Fruit fly (Drosophila melanogaster) whole organism, embryonic: ENCODE data around the gene slam.

ENCODE experiments used
- BEAF-32 ChIP-seq: fragments of 200-800 bp; sonication (Bioruptor generic); optimal IDR thresholded peaks from 3 replicates; lab custom pipeline; 2017; ENCODE audit warnings: missing biosample characterization, missing genetic modification characterization, mild to moderate bottlenecking, moderate library complexity, missing genetic modification reagents
- CG10431 ChIP-seq: fragments of 200-800 bp; sonication (Bioruptor generic); optimal IDR thresholded peaks from 3 replicates; lab custom pipeline; 2018; ENCODE audit warnings: missing biosample characterization, mild to moderate bottlenecking, missing genetic modification characterization
- CG11085 ChIP-seq: fragments of 200-800 bp; sonication (Bioruptor generic); IDR thresholded peaks from 2 replicates; pipeline ENCODE4 v1.3.6; 2022; ENCODE audit warnings: missing biosample characterization, missing genetic modification characterization
- CG15696 ChIP-seq: fragments of 200-800 bp; sonication (Bioruptor generic); optimal IDR thresholded peaks from 2 replicates; lab custom pipeline; 2019; ENCODE audit warnings: missing biosample characterization, mild to moderate bottlenecking, missing genetic modification characterization, moderate library complexity
- CG1603 ChIP-seq: fragments of 200-800 bp; sonication (Bioruptor generic); optimal IDR thresholded peaks from 2 replicates; lab custom pipeline; 2019; ENCODE audit warnings: missing biosample characterization, mild to moderate bottlenecking, missing genetic modification characterization, moderate library complexity
- CG16779 ChIP-seq: fragments of 200-800 bp; sonication (Bioruptor generic); IDR thresholded peaks from 2 replicates; pipeline ENCODE4 v1.3.6; 2022; ENCODE audit warnings: missing biosample characterization, missing genetic modification characterization
- CG16813 ChIP-seq: fragments of 200-800 bp; sonication (Bioruptor generic); IDR thresholded peaks from 3 replicates; pipeline ENCODE4 v1.3.6; 2022; ENCODE audit warnings: missing biosample characterization, missing genetic modification characterization; ENCODE audit not compliant: partially characterized antibody
- CG16815 ChIP-seq: fragments of 200-800 bp; sonication (Bioruptor generic); optimal IDR thresholded peaks from 3 replicates; lab custom pipeline; 2017; ENCODE audit warnings: missing biosample characterization, mild to moderate bottlenecking, missing genetic modification characterization
- CG17328 ChIP-seq: fragments of 200-800 bp; sonication (Bioruptor generic); IDR thresholded peaks from 2 replicates; pipeline ENCODE4 v1.3.6; 2022; ENCODE audit warnings: missing biosample characterization, missing genetic modification characterization
- CG2120 ChIP-seq: fragments of 200-800 bp; sonication (Bioruptor generic); optimal IDR thresholded peaks from 3 replicates; lab custom pipeline; 2016; ENCODE audit warnings: missing biosample characterization, missing genetic modification characterization
- CG2129 ChIP-seq: fragments of 200-800 bp; sonication (Bioruptor generic); IDR thresholded peaks from 2 replicates; pipeline ENCODE4 v1.3.6; 2022; ENCODE audit warnings: missing biosample characterization, missing genetic modification characterization; ENCODE audit not compliant: partially characterized antibody
- CG2202 ChIP-seq: fragments of 200-800 bp; sonication (Bioruptor generic); optimal IDR thresholded peaks from 2 replicates; lab custom pipeline; 2018; ENCODE audit warnings: missing biosample characterization, mild to moderate bottlenecking, missing genetic modification characterization
- CG31441 ChIP-seq: fragments of 200-800 bp; sonication (Bioruptor generic); IDR thresholded peaks from 2 replicates; pipeline ENCODE4 v1.3.6; 2022; ENCODE audit warnings: missing biosample characterization, missing genetic modification characterization
- CG3163 ChIP-seq: fragments of 200-800 bp; sonication (Bioruptor generic); optimal IDR thresholded peaks from 3 replicates; lab custom pipeline; 2016; ENCODE audit warnings: missing biosample characterization, missing genetic modification characterization
- CG32532 ChIP-seq: fragments of 200-800 bp; sonication (Bioruptor generic); IDR thresholded peaks from 2 replicates; pipeline ENCODE4 v1.3.6; 2022; ENCODE audit warnings: missing biosample characterization, missing genetic modification characterization
- CG3407 ChIP-seq: fragments of 200-800 bp; sonication (Bioruptor generic); optimal IDR thresholded peaks from 2 replicates; lab custom pipeline; 2018; ENCODE audit warnings: missing biosample characterization, mild to moderate bottlenecking, missing genetic modification characterization
- CG4360 ChIP-seq: fragments of 200-800 bp; sonication (Bioruptor generic); IDR thresholded peaks from 2 replicates; pipeline ENCODE4 v1.3.6; 2022; ENCODE audit warnings: missing biosample characterization, missing genetic modification characterization
- CG4404 ChIP-seq: fragments of 200-800 bp; sonication (Bioruptor generic); IDR thresholded peaks from 2 replicates; pipeline ENCODE4 v1.3.6; 2022; ENCODE audit warnings: missing biosample characterization, missing genetic modification characterization
- CG6813 ChIP-seq: fragments of 200-800 bp; sonication (Bioruptor generic); optimal IDR thresholded peaks from 2 replicates; lab custom pipeline; 2017; ENCODE audit warnings: missing biosample characterization, missing genetic modification characterization, mild to moderate bottlenecking, moderate library complexity, missing genetic modification reagents
- Chrac-16 ChIP-seq: fragments of 200-800 bp; sonication (Bioruptor generic); optimal IDR thresholded peaks from 3 replicates; lab custom pipeline; 2016; ENCODE audit warnings: missing biosample characterization, missing genetic modification characterization
- Ets65A ChIP-seq: fragments of 200-800 bp; sonication (Bioruptor generic); peaks from one replicate; lab custom pipeline; 2016; ENCODE audit warnings: missing biosample characterization, missing genetic modification characterization
- HLHmδ ChIP-seq: fragments of 200-800 bp; sonication (Bioruptor generic); optimal IDR thresholded peaks from 2 replicates; lab custom pipeline; 2018; ENCODE audit warnings: missing biosample characterization, mild to moderate bottlenecking, missing genetic modification characterization, moderate library complexity
- Jarid2 ChIP-seq: fragments of 200-800 bp; sonication (Bioruptor generic); optimal IDR thresholded peaks from 3 replicates; lab custom pipeline; 2017; ENCODE audit warnings: mild to moderate bottlenecking, missing biosample characterization, missing genetic modification reagents, missing genetic modification characterization
- MBD-R2 ChIP-seq: fragments of 200-800 bp; sonication (Bioruptor generic); IDR thresholded peaks from 2 replicates; pipeline ENCODE4 v1.3.6; 2022; ENCODE audit warnings: missing biosample characterization, missing genetic modification characterization
- Mrtf ChIP-seq: fragments of 200-800 bp; sonication (Bioruptor generic); IDR thresholded peaks from 3 replicates; pipeline ENCODE4 v1.3.6; 2022; ENCODE audit warnings: missing biosample characterization, missing genetic modification characterization
- Nf-YC ChIP-seq: fragments of 200-800 bp; optimal IDR thresholded peaks from 3 replicates; lab custom pipeline; 2019; ENCODE audit warnings: missing biosample characterization, mild to moderate bottlenecking, missing genetic modification characterization, moderate library complexity
- PHDP ChIP-seq: fragments of 200-800 bp; sonication (Bioruptor generic); optimal IDR thresholded peaks from 3 replicates; lab custom pipeline; 2018; ENCODE audit warnings: missing biosample characterization, mild to moderate bottlenecking, missing genetic modification characterization, moderate library complexity
- Pdp1 ChIP-seq, 2 experiments: fragments of 200-800 bp; sonication (Bioruptor generic); optimal IDR thresholded peaks; 3 replicates each; lab custom pipeline; 2016; ENCODE audit warnings: missing biosample characterization in 2 of 2, missing genetic modification characterization in 2 of 2, mild to moderate bottlenecking in 1 of 2, moderate library complexity in 1 of 2
- Rfx ChIP-seq: fragments of 200-800 bp; sonication (Bioruptor generic); IDR thresholded peaks from 2 replicates; pipeline ENCODE4 v1.3.6; 2022; ENCODE audit warnings: missing biosample characterization, missing genetic modification characterization
- Rx ChIP-seq: fragments of 200-800 bp; sonication (Bioruptor generic); IDR thresholded peaks from 2 replicates; pipeline ENCODE4 v1.3.6; 2022; ENCODE audit warnings: missing biosample characterization, missing genetic modification characterization
- Six4 ChIP-seq: fragments of 200-800 bp; sonication (Bioruptor generic); optimal IDR thresholded peaks from 2 replicates; lab custom pipeline; 2016; ENCODE audit warnings: missing biosample characterization, missing genetic modification characterization
- Sox100B ChIP-seq: fragments of 200-800 bp; sonication (Bioruptor generic); optimal IDR thresholded peaks from 3 replicates; lab custom pipeline; 2018; ENCODE audit warnings: missing biosample characterization, mild to moderate bottlenecking, missing genetic modification characterization
- bcd ChIP-seq: fragments of 200-800 bp; sonication (Bioruptor generic); optimal IDR thresholded peaks from 2 replicates; lab custom pipeline; 2017; ENCODE audit warnings: missing biosample characterization, mild to moderate bottlenecking, missing genetic modification characterization
- btn ChIP-seq: fragments of 200-800 bp; sonication (Bioruptor generic); optimal IDR thresholded peaks from 2 replicates; lab custom pipeline; 2016; ENCODE audit warnings: missing biosample characterization, missing genetic modification characterization
- crc ChIP-seq: fragments of 200-800 bp; sonication (Bioruptor generic); optimal IDR thresholded peaks from 2 replicates; lab custom pipeline; 2016; ENCODE audit warnings: missing biosample characterization, missing genetic modification characterization
- da ChIP-seq: fragments of 200-800 bp; sonication (Bioruptor generic); optimal IDR thresholded peaks from 2 replicates; lab custom pipeline; 2016; ENCODE audit warnings: missing biosample characterization, missing genetic modification characterization
- dm ChIP-seq: fragments of 200-800 bp; sonication (Bioruptor generic); optimal IDR thresholded peaks from 3 replicates; lab custom pipeline; 2016; ENCODE audit warnings: missing biosample characterization, missing genetic modification characterization
- dpn ChIP-seq, 2 experiments: fragments of 200-800 bp; sonication (Bioruptor generic); optimal IDR thresholded peaks; 3 replicates each; lab custom pipeline; 2016; ENCODE audit warnings: missing biosample characterization in 2 of 2, missing genetic modification characterization in 2 of 2
- exex ChIP-seq: fragments of 200-800 bp; sonication (Bioruptor generic); optimal IDR thresholded peaks from 4 replicates; lab custom pipeline; 2018; ENCODE audit warnings: missing biosample characterization, mild to moderate bottlenecking, missing genetic modification characterization, moderate library complexity
- fd3F ChIP-seq: fragments of 200-800 bp; sonication (Bioruptor generic); optimal IDR thresholded peaks from 2 replicates; lab custom pipeline; 2018; ENCODE audit warnings: missing biosample characterization, mild to moderate bottlenecking, missing genetic modification characterization, moderate library complexity
- grn ChIP-seq: fragments of 200-800 bp; sonication (Bioruptor generic); optimal IDR thresholded peaks from 3 replicates; lab custom pipeline; 2017; ENCODE audit warnings: missing biosample characterization, missing genetic modification characterization
- hbn ChIP-seq: fragments of 200-800 bp; sonication (Bioruptor generic); IDR thresholded peaks from 2 replicates; pipeline ENCODE4 v1.3.6; 2022; ENCODE audit warnings: missing biosample characterization, missing genetic modification characterization; ENCODE audit not compliant: partially characterized antibody
- ind ChIP-seq: fragments of 200-800 bp; sonication (Bioruptor generic); optimal IDR thresholded peaks from 3 replicates; lab custom pipeline; 2016; ENCODE audit warnings: missing biosample characterization, missing genetic modification characterization
- maf-S ChIP-seq: fragments of 200-800 bp; sonication (Bioruptor generic); optimal IDR thresholded peaks from 2 replicates; lab custom pipeline; 2016; ENCODE audit warnings: missing biosample characterization, missing genetic modification characterization
- mld ChIP-seq: fragments of 200-800 bp; sonication (Bioruptor generic); IDR thresholded peaks from 3 replicates; pipeline ENCODE4 v1.3.6; 2022; ENCODE audit warnings: missing biosample characterization, missing genetic modification characterization; ENCODE audit not compliant: partially characterized antibody
- sd ChIP-seq: fragments of 200-800 bp; sonication (Bioruptor generic); optimal IDR thresholded peaks from 3 replicates; lab custom pipeline; 2018; ENCODE audit warnings: missing biosample characterization, mild to moderate bottlenecking, missing genetic modification characterization, moderate library complexity
- sens-2 ChIP-seq: fragments of 200-800 bp; sonication (Bioruptor generic); IDR thresholded peaks from 2 replicates; pipeline ENCODE4 v1.3.6; 2022; ENCODE audit warnings: missing biosample characterization, missing genetic modification characterization
- sim ChIP-seq: fragments of 200-800 bp; sonication (Bioruptor generic); IDR thresholded peaks from 2 replicates; pipeline ENCODE4 v1.3.6; 2022; ENCODE audit warnings: missing biosample characterization, missing genetic modification characterization
- zen2 ChIP-seq: fragments of 200-800 bp; sonication (Bioruptor generic); IDR thresholded peaks from 3 replicates; pipeline ENCODE4 v1.3.6; 2022; ENCODE audit warnings: missing biosample characterization, missing genetic modification characterization; ENCODE audit not compliant: partially characterized antibody
- zf30C ChIP-seq: fragments of 200-800 bp; sonication (Bioruptor generic); optimal IDR thresholded peaks from 3 replicates; lab custom pipeline; 2018; ENCODE audit warnings: missing biosample characterization, mild to moderate bottlenecking, missing genetic modification characterization

The slam gene

DNA sequence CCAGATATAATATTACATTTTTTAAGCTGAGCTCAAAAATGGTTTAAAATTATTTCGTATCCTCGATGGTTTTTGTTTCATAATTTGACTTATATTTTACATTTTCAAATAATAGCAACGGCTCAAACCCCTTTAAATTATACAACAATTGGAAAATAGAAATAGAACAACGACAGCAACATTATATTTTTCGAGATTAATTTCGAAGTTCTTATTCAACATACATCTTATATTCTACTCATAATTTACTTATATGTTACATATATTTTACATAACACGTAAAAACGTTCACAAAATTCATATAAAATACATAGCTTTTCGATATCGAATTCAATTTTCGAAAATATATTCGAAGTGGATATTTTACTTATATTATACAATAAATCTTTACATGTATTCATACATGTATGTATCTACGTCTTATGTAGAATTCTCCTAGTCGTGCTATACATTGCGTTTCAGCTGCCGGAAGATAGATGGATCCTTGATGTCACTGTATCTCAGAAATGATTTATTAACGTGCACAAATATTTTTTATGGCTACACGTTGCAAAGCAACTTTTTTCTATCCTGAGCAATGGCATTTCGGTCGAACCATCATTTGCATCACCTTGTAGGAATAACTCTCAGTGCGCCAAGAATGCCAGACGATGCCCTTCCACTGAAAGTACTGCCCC is 15.4 kb upstream of the slam start (continued):
- no peak for TF ChIP-seq Chrac-16 (GFP tag; lab: Kevin White, UChicago)
- TF ChIP-seq CG32532, result peak; percentile 61; the same call in 1 of the 2 replicates
- TF ChIP-seq CG10431 (GFP tag; lab: Kevin White, UChicago), result no peak
- TF ChIP-seq CG15696 (tag; lab: Kevin White, UChicago), result peak; percentile 53
- no peak for TF ChIP-seq crc (GFP tag; lab: Kevin White, UChicago)
- TF ChIP-seq mld, result no peak
- TF ChIP-seq da (GFP tag; lab: Kevin White, UChicago), result no peak
- no peak for TF ChIP-seq CG4360
- TF ChIP-seq CG2202, result no peak
- no peak for TF ChIP-seq CG3163 (GFP tag; lab: Kevin White, UChicago)
- TF ChIP-seq PHDP (tag; lab: Kevin White, UChicago), result peak; percentile 25
- no peak for TF ChIP-seq dm (GFP tag; lab: Kevin White, UChicago)
- TF ChIP-seq CG2120 (GFP tag; lab: Kevin White, UChicago), result no peak
- TF ChIP-seq MBD-R2, result no peak
- peak; percentile 67 for TF ChIP-seq Rfx (GFP tag; lab: Robert Waterston, UW)
- TF ChIP-seq exex, result no peak
- no peak for TF ChIP-seq fd3F
- peak; percentile 82 for TF ChIP-seq Ets65A (GFP tag; lab: Kevin White, UChicago)
- TF ChIP-seq sens-2 (GFP tag; lab: Robert Waterston, UW), result 0 out of 2 replicates have a peak, but pooled peaks have one; percentile 8
- TF ChIP-seq BEAF-32, result no peak
- no peak for TF ChIP-seq Rx (GFP tag; lab: Robert Waterston, UW)
- TF ChIP-seq CG4404, result no peak
- no peak for TF ChIP-seq hbn (GFP tag; lab: Robert Waterston, UW)
- peak; percentile 36 for TF ChIP-seq CG6813 (GFP tag; lab: Kevin White, UChicago)
- TF ChIP-seq sd (tag; lab: Kevin White, UChicago), result no peak
- peak; percentile 43; the same call in 1 of the 3 replicates for TF ChIP-seq CG16813 (GFP tag; lab: Robert Waterston, UW)
- TF ChIP-seq Mrtf (GFP tag; lab: Robert Waterston, UW), result peak; percentile 22; the same call in 1 of the 3 replicates
- TF ChIP-seq Jarid2 (GFP tag; lab: Kevin White, UChicago), result peak; percentile 25
- TF ChIP-seq btn, result no peak
- peak; percentile 51 for TF ChIP-seq HLHmδ (GFP tag; lab: Kevin White, UChicago)
- peak; percentile 18 to 31 for TF ChIP-seq dpn (GFP tag; optimal IDR thresholded peaks at IDR 0.05; lab: Kevin White, UChicago)
- no peak for TF ChIP-seq zen2
- TF ChIP-seq zf30C (GFP tag; lab: Kevin White, UChicago), result no peak
- peak; percentile 22 for TF ChIP-seq Nf-YC (tag; lab: Kevin White, UChicago)
- no peak for TF ChIP-seq CG2129 (GFP tag; lab: Robert Waterston, UW)
- TF ChIP-seq CG3407, result peak; percentile 7
- no peak for TF ChIP-seq CG11085 (GFP tag; lab: Robert Waterston, UW)
- TF ChIP-seq ind (GFP tag; lab: Kevin White, UChicago), result peak; percentile 34
- TF ChIP-seq CG31441 (GFP tag; lab: Robert Waterston, UW), result peak; percentile 65
- TF ChIP-seq bcd (GFP tag; lab: Kevin White, UChicago), result peak; percentile 39
- no peak for TF ChIP-seq grn (GFP tag; lab: Kevin White, UChicago)
- TF ChIP-seq CG16815 (GFP tag; lab: Kevin White, UChicago), result no peak
- peak; percentile 50 for TF ChIP-seq Six4 (GFP tag; lab: Kevin White, UChicago)
- TF ChIP-seq Pdp1 (GFP tag; optimal IDR thresholded peaks at IDR 0.05; lab: Kevin White, UChicago), result peak in 1 of 2 experiments; percentile 28
- TF ChIP-seq CG1603 (tag; lab: Kevin White, UChicago), result peak; percentile 67
- peak; percentile 9 for TF ChIP-seq maf-S (GFP tag; lab: Kevin White, UChicago)
- TF ChIP-seq sim (GFP tag; lab: Robert Waterston, UW), result no peak
- peak; percentile 55 for TF ChIP-seq CG17328 (GFP tag; lab: Robert Waterston, UW)
- peak; percentile 28 for TF ChIP-seq Sox100B (GFP tag; lab: Kevin White, UChicago)
- TF ChIP-seq CG16779 (GFP tag; lab: Robert Waterston, UW), result no peak
